Fruit fly (Drosophila melanogaster): ENCODE data around the gene Vps24.

Vps24 gene

dm6 chr3R:4359625-4360024 is 48.9 kb upstream of the Vps24 start, which contains the start of gene CG1090:
Gene CG1090, plus strand, starts transcription at chr3R:4359883.
- TF ChIP-seq ind (GFP tag; optimal IDR thresholded peaks at IDR 0.05) (no peak), CG6689 (GFP tag; IDR thresholded peaks at IDR 0.05) (no peak), Sox102F (GFP tag; optimal IDR thresholded peaks at IDR 0.05) (no peak), grn (GFP tag; optimal IDR thresholded peaks at IDR 0.05) (no peak), gsb-n (tag; optimal IDR thresholded peaks at IDR 0.05) (no peak), wdn (GFP tag; IDR thresholded peaks at IDR 0.05) (no peak), wek (GFP tag; optimal IDR thresholded peaks at IDR 0.05) (no peak), knrl (GFP tag; IDR thresholded peaks at IDR 0.05; ENCODE audit: partially characterized antibody) (no peak), Fer3 (tag; optimal IDR thresholded peaks at IDR 0.05) (peak; percentile 11), pzg (GFP tag; optimal IDR thresholded peaks at IDR 0.05) (peak; percentile 15), corto (GFP tag; optimal IDR thresholded peaks at IDR 0.05) (no peak), Mrtf (GFP tag; IDR thresholded peaks at IDR 0.05) (no peak), CG16779 (GFP tag; IDR thresholded peaks at IDR 0.05) (0 out of 2 replicates have a peak, but pooled peaks have one; percentile 36), Hr78 (GFP tag; optimal IDR thresholded peaks at IDR 0.05) (no peak), dan (GFP tag; IDR thresholded peaks at IDR 0.05) (no peak), H15 (GFP tag; IDR thresholded peaks at IDR 0.05) (no peak), BtbVII (GFP tag; optimal IDR thresholded peaks at IDR 0.05) (peak; percentile 55), Hr3 (GFP tag; optimal IDR thresholded peaks at IDR 0.05) (no peak), Hr39 (optimal IDR thresholded peaks at IDR 0.05) (no peak), Bdp1 (GFP tag; optimal IDR thresholded peaks at IDR 0.05) (no peak), Nf-YC (tag; optimal IDR thresholded peaks at IDR 0.05) (peak; percentile 37), luna (GFP tag; optimal IDR thresholded peaks at IDR 0.05) (no peak), Hmr (GFP tag; optimal IDR thresholded peaks at IDR 0.05) (peak; percentile 47), lab (GFP tag; optimal IDR thresholded peaks at IDR 0.05) (peak; percentile 77), CG14441 (GFP tag; IDR thresholded peaks at IDR 0.05) (no peak), croc (GFP tag; conservative IDR thresholded peaks at IDR 0.05) (no peak), klu (GFP tag; IDR thresholded peaks at IDR 0.05) (no peak), lmd (GFP tag; IDR thresholded peaks at IDR 0.05) (0 out of 2 replicates have a peak, but pooled peaks have one; percentile 13), fd3F (GFP tag; optimal IDR thresholded peaks at IDR 0.05) (no peak), E2f1 (GFP tag; IDR thresholded peaks at IDR 0.05) (no peak), pum (GFP tag; optimal IDR thresholded peaks at IDR 0.05) (no peak), dmrt11E (tag; optimal IDR thresholded peaks at IDR 0.05) (no peak), CG2199 (GFP tag; IDR thresholded peaks at IDR 0.05) (0 out of 3 replicates have a peak, but pooled peaks have one; percentile 36), az2 (GFP tag; optimal IDR thresholded peaks at IDR 0.05) (no peak), Hmx (GFP tag; optimal IDR thresholded peaks at IDR 0.05) (no peak), CG8281 (tag; optimal IDR thresholded peaks at IDR 0.05) (no peak), abd-A (tag; optimal IDR thresholded peaks at IDR 0.05) (peak; percentile 67), schlank (tag; optimal IDR thresholded peaks at IDR 0.05) (peak; percentile 38), H2.0 (GFP tag; IDR thresholded peaks at IDR 0.05) (no peak), Xrp1 (GFP tag; IDR thresholded peaks at IDR 0.05) (no peak), ac (GFP tag; optimal IDR thresholded peaks at IDR 0.05) (no peak), cad (GFP tag; optimal IDR thresholded peaks at IDR 0.05) (no peak), CG3995 (GFP tag; optimal IDR thresholded peaks at IDR 0.05) (no peak), bsh (GFP tag; optimal IDR thresholded peaks at IDR 0.05) (no peak), Ets65A (GFP tag) (peak; percentile 60), wor (GFP tag; IDR thresholded peaks at IDR 0.05) (no peak), CG3847 (GFP tag; IDR thresholded peaks at IDR 0.05) (no peak), CG12391 (tag; optimal IDR thresholded peaks at IDR 0.05) (no peak), Dad (GFP tag; optimal IDR thresholded peaks at IDR 0.05) (no peak), sd (tag; optimal IDR thresholded peaks at IDR 0.05) (no peak), unc-4 (GFP tag; IDR thresholded peaks at IDR 0.05; ENCODE audit: partially characterized antibody) (0 out of 2 replicates have a peak, but pooled peaks have one; percentile 29), CG10462 (GFP tag; optimal IDR thresholded peaks at IDR 0.05) (no peak)
